Fruit fly (Drosophila melanogaster): Measurements from ENCODE around the gene Sas10.

Gene Sas10

dm6 chrX:5300623-5301283 lies 16.5 kb upstream of the Sas10 start (continued):
- peak; percentile 58 for TF ChIP-seq esn (GFP tag; optimal IDR thresholded peaks at IDR 0.05)
- no peak for TF ChIP-seq CG32006 (GFP tag; optimal IDR thresholded peaks at IDR 0.05)
- peak; percentile 12 for TF ChIP-seq net (GFP tag; optimal IDR thresholded peaks at IDR 0.05)
- TF ChIP-seq Met (GFP tag; optimal IDR thresholded peaks at IDR 0.05): no peak
- peak; percentile 48 for TF ChIP-seq CG10631 (GFP tag; optimal IDR thresholded peaks at IDR 0.05)

- TF ChIP-seq Sox102F (GFP tag; optimal IDR thresholded peaks at IDR 0.05): no peak
- no peak for TF ChIP-seq salr (GFP tag; optimal IDR thresholded peaks at IDR 0.05)
- no peak for TF ChIP-seq CG11902 (GFP tag; optimal IDR thresholded peaks at IDR 0.05)
- no peak for TF ChIP-seq dsx (GFP tag; optimal IDR thresholded peaks at IDR 0.05; ENCODE audit: poor library complexity, severe bottlenecking)
- TF ChIP-seq Eip78C (GFP tag): no peak
- no peak for TF ChIP-seq topi (GFP tag; optimal IDR thresholded peaks at IDR 0.05)
- no peak for TF ChIP-seq vri (GFP tag; optimal IDR thresholded peaks at IDR 0.05)
- no peak for TF ChIP-seq fd85E (GFP tag; optimal IDR thresholded peaks at IDR 0.05)
- no peak for TF ChIP-seq acj6 (GFP tag; optimal IDR thresholded peaks at IDR 0.05)
- TF ChIP-seq Ets96B (tag; optimal IDR thresholded peaks at IDR 0.05): no peak
- no peak for TF ChIP-seq CG1621 (tag; optimal IDR thresholded peaks at IDR 0.05)
- TF ChIP-seq Sox15 (GFP tag; optimal IDR thresholded peaks at IDR 0.05): no peak
- no peak for TF ChIP-seq achi (GFP tag; optimal IDR thresholded peaks at IDR 0.05)
- no peak for TF ChIP-seq CG6276 (GFP tag; optimal IDR thresholded peaks at IDR 0.05)
- TF ChIP-seq CG7368 (GFP tag; optimal IDR thresholded peaks at IDR 0.05): no peak
These were observed 11.6 kb upstream of the Sas10 start, which contains the start of gene CG3323 for dm6 chrX:5305591-5305990. TSS of gene CG3323 (minus strand) at chrX:5305691.

- TF ChIP-seq CG6854 (GFP tag; optimal IDR thresholded peaks at IDR 0.05) (no peak), CG7368 (GFP tag; optimal IDR thresholded peaks at IDR 0.05) (no peak), Smox (GFP tag; optimal IDR thresholded peaks at IDR 0.05) (no peak), CG11294 (GFP tag; IDR thresholded peaks at IDR 0.05) (no peak), pdm3 (GFP tag; optimal IDR thresholded peaks at IDR 0.05) (no peak), Met (GFP tag; optimal IDR thresholded peaks at IDR 0.05) (no peak), acj6 (GFP tag; optimal IDR thresholded peaks at IDR 0.05) (no peak), achi (GFP tag; optimal IDR thresholded peaks at IDR 0.05) (no peak), salr (GFP tag; optimal IDR thresholded peaks at IDR 0.05) (no peak), CG8319 (GFP tag; optimal IDR thresholded peaks at IDR 0.05) (no peak), Blimp-1 (GFP tag; optimal IDR thresholded peaks at IDR 0.05) (no peak), svp (GFP tag) (no peak), lz (GFP tag; optimal IDR thresholded peaks at IDR 0.05) (no peak), ss (GFP tag; optimal IDR thresholded peaks at IDR 0.05) (no peak), spab (GFP tag; optimal IDR thresholded peaks at IDR 0.05) (no peak), CG34406 (GFP tag; optimal IDR thresholded peaks at IDR 0.05) (no peak), CG31627 (GFP tag; optimal IDR thresholded peaks at IDR 0.05) (no peak), Eip93F (GFP tag; optimal IDR thresholded peaks at IDR 0.05) (no peak)
These were observed 9.9 kb upstream of the Sas10 start, which contains the start of gene CG17764 for dm6 chrX:5307317-5307716. TSS of gene CG17764 (minus strand) at chrX:5307417.

- TF ChIP-seq CG6792 (GFP tag; optimal IDR thresholded peaks at IDR 0.05) (peak; percentile 0), esn (GFP tag; optimal IDR thresholded peaks at IDR 0.05) (peak; percentile 42), cyc (GFP tag; optimal IDR thresholded peaks at IDR 0.05) (peak; percentile 27), Eip78C (GFP tag) (peak; percentile 20), lz (GFP tag; optimal IDR thresholded peaks at IDR 0.05) (peak; percentile 42), achi (GFP tag; optimal IDR thresholded peaks at IDR 0.05) (peak; percentile 13), Hr38 (GFP tag; optimal IDR thresholded peaks at IDR 0.05) (no peak), acj6 (GFP tag; optimal IDR thresholded peaks at IDR 0.05) (peak; percentile 16), CG11294 (GFP tag; IDR thresholded peaks at IDR 0.05) (no peak), CG10631 (GFP tag; optimal IDR thresholded peaks at IDR 0.05) (peak; percentile 27), CG3919 (GFP tag; optimal IDR thresholded peaks at IDR 0.05) (peak; percentile 25), CG31627 (GFP tag; optimal IDR thresholded peaks at IDR 0.05) (peak; percentile 44), Sox102F (GFP tag; optimal IDR thresholded peaks at IDR 0.05) (no peak)
These were observed 8.2 kb upstream of the Sas10 start, which contains the start of the genes Cdk7 and snf for dm6 chrX:5308963-5309362. TSS of gene Cdk7 (minus strand) at chrX:5308983. TSS of gene snf (plus strand) at chrX:5309242.

All from whole organism, prepupa.